Fruit fly (Drosophila melanogaster) Kc167 (cell line): ENCODE results near the gene Lamtor3.

Source experiments
- Sin3A ChIP-seq: fragments of >200 bp; optimal IDR thresholded peaks from 2 replicates; lab custom pipeline; 2018; ENCODE audit warnings: missing external identifiers
- psq ChIP-seq: fragments of >200 bp; optimal IDR thresholded peaks from 2 replicates; lab custom pipeline; 2017; ENCODE audit warnings: missing external identifiers
- ttk ChIP-seq: sonication (Bioruptor generic); optimal IDR thresholded peaks from 2 replicates; lab custom pipeline; 2017; ENCODE audit warnings: missing external identifiers

DNA sequence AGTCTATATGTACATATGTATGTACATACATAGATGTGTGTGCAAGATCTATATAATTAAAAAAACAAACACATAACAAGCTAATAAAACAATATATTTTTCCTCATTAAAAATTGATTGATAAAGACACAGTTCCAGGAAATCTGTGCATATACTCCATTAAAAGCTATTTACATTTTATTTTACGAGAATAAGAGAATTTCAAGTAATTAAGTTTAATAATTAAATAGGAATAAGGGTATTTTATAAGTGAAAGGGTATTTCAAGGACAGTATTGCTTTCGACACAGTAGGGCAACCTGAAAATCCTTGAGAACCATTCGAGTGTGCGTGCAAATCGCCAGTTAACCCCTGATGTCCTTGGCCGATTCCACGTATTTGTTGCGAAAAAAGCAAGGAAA is 28.4 kb upstream of the Lamtor3 start, which contains the start of gene CG5050:
- TF ChIP-seq psq (lab: Kevin White, UChicago) (no peak), ttk (no peak), Sin3A (lab: Kevin White, UChicago) (no peak)
